Worm (Caenorhabditis elegans): ENCODE results near the gene tram-1.

ce11 chrIV:10170808-10171207 is 50.3 kb downstream of the tram-1 start:
- TF ChIP-seq nfya-1 (tag; optimal IDR thresholded peaks at IDR 0.05): no peak
- TF ChIP-seq fkh-10 (GFP tag; optimal IDR thresholded peaks at IDR 0.05): no peak
- TF ChIP-seq unc-55 (GFP tag; optimal IDR thresholded peaks at IDR 0.05): no peak
- no peak for TF ChIP-seq ceh-6 (GFP tag; optimal IDR thresholded peaks at IDR 0.05)
- no peak for TF ChIP-seq ceh-22 (tag; optimal IDR thresholded peaks at IDR 0.05)
- no peak for TF ChIP-seq nhr-232 (tag; optimal IDR thresholded peaks at IDR 0.05)
- no peak for TF ChIP-seq syd-9 (tag; optimal IDR thresholded peaks at IDR 0.05)
- no peak for TF ChIP-seq tbx-2 (tag; optimal IDR thresholded peaks at IDR 0.05)
- no peak for TF ChIP-seq ceh-9 (tag; optimal IDR thresholded peaks at IDR 0.05)
- TF ChIP-seq gmeb-2 (tag; optimal IDR thresholded peaks at IDR 0.05): no peak
- TF ChIP-seq K09A11.1 (tag; optimal IDR thresholded peaks at IDR 0.05; ENCODE audit: insufficient read depth): no peak

All from whole organism, late embryonic.